Worm (Caenorhabditis elegans): ENCODE measurements around the gene idh-2.

ce11 chrX:11251928-11252327 is 36.1 kb downstream of the idh-2 start:
- TF ChIP-seq daf-8 (GFP tag; IDR thresholded peaks at IDR 0.05) (no peak), nhr-48 (tag; optimal IDR thresholded peaks at IDR 0.05) (no peak), nhr-11 (tag; optimal IDR thresholded peaks at IDR 0.05) (no peak), lsy-2 (tag; optimal IDR thresholded peaks at IDR 0.05) (no peak), saeg-2 (GFP tag; IDR thresholded peaks at IDR 0.05) (no peak), nhr-237 (tag; optimal IDR thresholded peaks at IDR 0.05) (no peak), pha-4 (GFP tag; IDR thresholded peaks at IDR 0.05) (no peak), pha-4 (tag; optimal IDR thresholded peaks at IDR 0.05) (no peak), hmg-1.1 (GFP tag; IDR thresholded peaks at IDR 0.05) (no peak), mep-1 (tag; optimal IDR thresholded peaks at IDR 0.05) (no peak), cey-2 (tag; optimal IDR thresholded peaks at IDR 0.05; ENCODE audit: borderline replicate concordance, insufficient read depth) (no peak), ces-1 (GFP tag; optimal IDR thresholded peaks at IDR 0.05) (no peak), unc-130 (GFP tag; optimal IDR thresholded peaks at IDR 0.05) (no peak)

All from whole organism, L4 larva.